Fruit fly (Drosophila melanogaster): ENCODE measurements around the gene Elys.

dm6 chrX:19618183-19618740, 33.8 kb upstream of the Elys start, which contains the start of the genes Pstk and Tim9b:
- TF ChIP-seq CG8478 (optimal IDR thresholded peaks at IDR 0.05), result no peak
- no peak for TF ChIP-seq EcR (GFP tag; optimal IDR thresholded peaks at IDR 0.05)
- TF ChIP-seq Dll (optimal IDR thresholded peaks at IDR 0.05), result no peak
- no peak for TF ChIP-seq usp (GFP tag; optimal IDR thresholded peaks at IDR 0.05)
- TF ChIP-seq psq (optimal IDR thresholded peaks at IDR 0.05), result no peak
- no peak for TF ChIP-seq pan (optimal IDR thresholded peaks at IDR 0.05)

Data from whole organism.